Fruit fly (Drosophila melanogaster) whole organism, adult: ENCODE results near the gene msi.

Source experiments
- CG11617 ChIP-seq: fragments of 200-800 bp; sonication (Bioruptor generic); optimal IDR thresholded peaks from 2 replicates; lab custom pipeline; 2017; ENCODE audit warnings: mild to moderate bottlenecking, missing biosample characterization, missing genetic modification reagents, missing genetic modification characterization
- CG33017 ChIP-seq: fragments of 200-800 bp; sonication (Bioruptor generic); optimal IDR thresholded peaks from 2 replicates; lab custom pipeline; 2018; ENCODE audit warnings: missing biosample characterization, mild to moderate bottlenecking, missing genetic modification characterization, moderate library complexity
- CG5204 ChIP-seq: fragments of 200-800 bp; sonication (Bioruptor generic); optimal IDR thresholded peaks from 2 replicates; lab custom pipeline; 2016; ENCODE audit warnings: missing biosample characterization, missing genetic modification characterization
- CG7045 ChIP-seq: fragments of 200-800 bp; sonication (Bioruptor generic); optimal IDR thresholded peaks from 2 replicates; lab custom pipeline; 2017; ENCODE audit warnings: missing biosample characterization, mild to moderate bottlenecking, missing genetic modification characterization
- CG7101 ChIP-seq: fragments of 200-800 bp; sonication (Bioruptor generic); optimal IDR thresholded peaks from 2 replicates; lab custom pipeline; 2018; ENCODE audit warnings: missing biosample characterization, mild to moderate bottlenecking, missing genetic modification characterization, moderate library complexity
- Crg-1 ChIP-seq: fragments of 200-800 bp; sonication (Bioruptor generic); optimal IDR thresholded peaks from 2 replicates; lab custom pipeline; 2016; ENCODE audit warnings: missing biosample characterization, missing genetic modification characterization
- Hr96 ChIP-seq: fragments of 200-800 bp; sonication (Bioruptor generic); optimal IDR thresholded peaks from 2 replicates; lab custom pipeline; 2016; ENCODE audit warnings: missing biosample characterization, missing genetic modification characterization
- Mnt ChIP-seq: fragments of 200-800 bp; sonication (Bioruptor generic); optimal IDR thresholded peaks from 2 replicates; lab custom pipeline; 2016; ENCODE audit warnings: missing biosample characterization, mild to moderate bottlenecking, missing genetic modification characterization
- cic ChIP-seq: fragments of 200-800 bp; sonication (Bioruptor generic); optimal IDR thresholded peaks from 2 replicates; lab custom pipeline; 2017; ENCODE audit warnings: missing biosample characterization, mild to moderate bottlenecking, missing genetic modification characterization, moderate library complexity
- cnc ChIP-seq, 2 experiments: fragments of >200 bp; optimal IDR thresholded peaks; 2 replicates each; lab custom pipeline; 2017
- kay ChIP-seq: fragments of 200-800 bp; sonication (Bioruptor generic); peaks from one replicate; lab custom pipeline; 2016; ENCODE audit warnings: missing biosample characterization, missing genetic modification characterization, borderline replicate concordance

DNA sequence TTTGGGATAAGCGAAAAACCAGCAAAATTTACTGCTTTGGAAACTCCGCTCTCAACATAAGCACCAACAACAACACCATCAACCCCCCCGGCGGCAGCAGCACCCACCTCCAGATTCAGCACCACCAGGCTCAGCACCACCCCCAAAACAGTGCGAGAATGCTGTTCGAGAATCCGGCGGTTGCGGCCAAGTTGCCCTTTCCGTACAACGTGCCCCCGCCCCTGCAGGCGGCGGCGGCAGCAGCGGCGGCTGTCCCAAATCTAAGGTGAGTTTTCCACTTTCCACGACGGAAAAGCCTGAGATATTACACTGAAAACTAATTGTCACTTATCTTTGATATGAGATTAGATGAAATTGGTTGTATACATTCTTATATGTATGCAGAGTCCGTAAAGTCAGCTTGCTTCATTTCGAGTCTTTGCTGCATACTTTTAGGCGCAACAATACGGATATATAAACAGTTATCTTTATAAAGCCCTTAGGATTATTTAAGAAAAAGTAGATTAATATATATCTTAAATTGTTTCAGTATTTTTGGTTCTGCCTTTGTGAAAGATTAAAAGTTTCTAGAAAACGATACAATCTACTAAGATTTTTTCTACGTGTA lies 3.6 kb downstream of the msi start:
- TF ChIP-seq Hr96 (no peak), CG7045 (GFP tag; lab: Kevin White, UChicago) (no peak), CG5204 (GFP tag; lab: Kevin White, UChicago) (no peak), CG33017 (tag; lab: Kevin White, UChicago) (no peak), Crg-1 (GFP tag; lab: Kevin White, UChicago) (no peak), Mnt (GFP tag; lab: Kevin White, UChicago) (no peak), CG11617 (GFP tag; lab: Kevin White, UChicago) (no peak), CG7101 (tag; lab: Kevin White, UChicago) (no peak), cic (GFP tag; lab: Kevin White, UChicago) (no peak), kay (GFP tag; lab: Kevin White, UChicago) (no peak), cnc (optimal IDR thresholded peaks at IDR 0.05; lab: Kevin White, UChicago) (no peak)
